Worm (Caenorhabditis elegans) whole organism, midembryonic: ENCODE results near the gene srab-4.

ENCODE experiments used
- T22C8.4 ChIP-seq: fragments of 200-800 bp; sonication (Bioruptor generic); IDR thresholded peaks from 2 replicates; pipeline ENCODE4 v1.3.6; 2022; ENCODE audit warnings: missing genetic modification characterization, missing compliant biosample characterization
- cog-1 ChIP-seq: sonication (generic microtip); optimal IDR thresholded peaks from 2 replicates; lab custom pipeline; 2016; ENCODE audit warnings: missing genetic modification characterization, missing compliant biosample characterization
- flt-1 ChIP-seq: fragments of 200-800 bp; sonication (Bioruptor generic); IDR thresholded peaks from 2 replicates; pipeline ENCODE4 v1.3.6; 2022; ENCODE audit warnings: missing genetic modification characterization, missing compliant biosample characterization
- klf-2 ChIP-seq: fragments of 200-800 bp; sonication (Bioruptor generic); conservative IDR thresholded peaks from 2 replicates; pipeline ENCODE4 v1.3.6; 2022; ENCODE audit warnings: missing genetic modification reagents, missing genetic modification characterization, missing compliant biosample characterization
- med-1 ChIP-seq: sonication (generic microtip); optimal IDR thresholded peaks from 2 replicates; lab custom pipeline; 2017; ENCODE audit warnings: missing genetic modification characterization, mild to moderate bottlenecking, missing compliant biosample characterization, antibody characterized with exemption, missing genetic modification reagents; ENCODE audit not compliant: insufficient read depth
- ref-1 ChIP-seq: fragments of 200-800 bp; sonication (Bioruptor generic); conservative IDR thresholded peaks from 2 replicates; pipeline ENCODE4 v1.3.6; 2022; ENCODE audit warnings: missing genetic modification reagents, missing genetic modification characterization, missing compliant biosample characterization
- tab-1 ChIP-seq: fragments of 200-800 bp; sonication (Bioruptor generic); IDR thresholded peaks from 2 replicates; pipeline ENCODE4 v1.3.6; 2022; ENCODE audit warnings: missing genetic modification characterization, missing compliant biosample characterization
- ztf-23 ChIP-seq: fragments of 200-800 bp; sonication (Bioruptor generic); IDR thresholded peaks from 2 replicates; pipeline ENCODE4 v1.3.6; 2022; ENCODE audit warnings: missing genetic modification reagents, missing genetic modification characterization, missing compliant biosample characterization
- ztf-29 ChIP-seq: fragments of 200-800 bp; sonication (Bioruptor generic); IDR thresholded peaks from 2 replicates; pipeline ENCODE4 v1.3.6; 2022; ENCODE audit warnings: missing genetic modification reagents, missing genetic modification characterization, missing compliant biosample characterization

srab-4 gene

ce11 chrV:7003850-7004249 lies at the start of gene srab-4:
TSS of gene srab-4 (plus strand) at chrV:7004150.
- no peak for TF ChIP-seq ref-1 (GFP tag; lab: Robert Waterston, UW)
- no peak for TF ChIP-seq ztf-29
- no peak for TF ChIP-seq ztf-23
- no peak for TF ChIP-seq med-1 (GFP tag; lab: Kevin White, UChicago)
- no peak for TF ChIP-seq T22C8.4 (GFP tag; lab: Robert Waterston, UW)
- TF ChIP-seq tab-1 (GFP tag; lab: Robert Waterston, UW), result no peak
- TF ChIP-seq flt-1 (GFP tag; lab: Robert Waterston, UW), result no peak
- no peak for TF ChIP-seq cog-1 (tag; lab: Kevin White, UChicago)

ce11 chrV:6956237-6956636 lies 47.7 kb upstream of the srab-4 start, which contains the start of gene mec-1:
TSS of gene mec-1 (plus strand) at chrV:6956537.
- TF ChIP-seq flt-1 (GFP tag; lab: Robert Waterston, UW) (no peak), cog-1 (tag; lab: Kevin White, UChicago) (no peak), klf-2 (GFP tag; lab: Robert Waterston, UW) (no peak), tab-1 (GFP tag; lab: Robert Waterston, UW) (no peak)

DNA sequence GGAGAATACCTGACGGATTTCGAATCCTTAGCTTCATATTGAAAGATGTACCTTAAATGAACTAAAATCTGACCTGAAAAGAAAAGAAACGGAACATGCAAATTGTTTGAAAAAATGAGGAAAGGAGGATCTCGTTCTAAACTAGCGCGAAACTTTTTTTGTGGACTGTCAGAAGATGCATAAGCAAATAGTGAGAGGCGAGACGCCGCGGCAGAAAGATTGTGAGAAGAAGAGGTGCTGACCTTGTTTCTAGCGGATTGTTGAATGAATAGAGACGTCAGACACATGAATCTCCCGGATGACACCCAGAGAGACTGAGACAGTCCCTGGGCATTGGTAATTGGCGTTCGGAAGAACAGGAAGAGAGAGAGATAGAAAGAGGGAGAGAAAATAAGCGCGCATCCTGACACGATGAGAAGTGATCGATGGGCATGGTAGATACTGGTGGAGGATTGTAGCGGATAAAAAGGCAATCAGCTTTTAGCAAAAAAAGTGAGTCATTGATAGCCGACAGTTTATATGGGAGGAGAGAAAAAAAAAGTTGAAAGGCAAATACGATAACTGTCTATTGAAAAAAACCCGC lies 33.9 kb upstream of the srab-4 start, which contains the start of gene ptr-15:
ptr-15 (minus strand) TSS at position 51 of the 583 bp plus-strand sequence.
- TF ChIP-seq ref-1 (GFP tag; lab: Robert Waterston, UW), result no peak
- no peak for TF ChIP-seq klf-2 (GFP tag; lab: Robert Waterston, UW)
- no peak for TF ChIP-seq ztf-29
- no peak for TF ChIP-seq flt-1 (GFP tag; lab: Robert Waterston, UW)
- TF ChIP-seq tab-1 (GFP tag; lab: Robert Waterston, UW), result no peak
- TF ChIP-seq T22C8.4 (GFP tag; lab: Robert Waterston, UW), result no peak
- no peak for TF ChIP-seq cog-1 (tag; lab: Kevin White, UChicago)
- TF ChIP-seq med-1 (GFP tag; lab: Kevin White, UChicago), result no peak
- no peak for TF ChIP-seq ztf-23

DNA sequence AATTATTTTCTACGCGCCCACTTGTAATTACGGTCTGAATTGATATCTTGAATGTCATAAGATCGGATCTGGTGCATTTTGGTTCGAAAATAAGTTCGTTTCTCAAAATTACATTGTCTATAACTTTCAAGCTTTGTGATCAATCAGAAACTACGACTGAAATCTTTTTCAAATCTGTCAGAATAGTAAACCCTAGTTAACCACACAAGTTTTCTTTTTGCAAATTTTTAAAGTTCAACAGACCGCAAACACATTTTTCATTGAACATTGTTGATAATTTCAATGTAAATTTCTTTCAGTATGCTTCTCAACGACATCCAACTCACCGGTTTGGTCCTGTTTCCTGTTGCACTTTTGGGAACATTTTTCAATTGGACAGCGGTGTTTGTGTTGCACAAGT lies 32.4 kb upstream of the srab-4 start, which contains the start of gene srx-59:
srx-59 (plus strand) TSS at position 301 of the 400 bp plus-strand sequence.
- no peak for TF ChIP-seq ztf-23
- no peak for TF ChIP-seq ref-1 (GFP tag; lab: Robert Waterston, UW)
- no peak for TF ChIP-seq med-1 (GFP tag; lab: Kevin White, UChicago)
- TF ChIP-seq klf-2 (GFP tag; lab: Robert Waterston, UW), result no peak
- no peak for TF ChIP-seq T22C8.4 (GFP tag; lab: Robert Waterston, UW)
- TF ChIP-seq tab-1 (GFP tag; lab: Robert Waterston, UW), result no peak
- no peak for TF ChIP-seq flt-1 (GFP tag; lab: Robert Waterston, UW)

DNA sequence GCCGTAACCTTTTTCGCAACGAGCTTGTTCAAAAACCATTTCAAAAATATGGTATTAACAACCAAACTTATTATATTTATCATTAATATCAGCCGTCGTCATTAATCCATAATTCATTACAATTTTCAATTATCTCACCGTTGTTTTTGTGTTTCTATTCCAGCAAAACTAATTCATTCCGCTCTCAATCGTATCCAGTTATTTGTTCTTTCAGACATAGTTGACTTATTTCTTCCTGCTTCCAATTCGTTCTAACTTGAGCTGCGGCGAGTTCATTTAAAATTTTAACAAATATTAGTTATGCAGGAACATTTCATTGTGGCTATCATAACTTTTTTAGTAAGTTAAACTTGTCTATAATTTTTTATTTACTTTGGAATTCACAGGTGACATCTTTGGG lies 27.9 kb upstream of the srab-4 start, which contains the start of gene srx-16:
srx-16 (plus strand) TSS at position 301 of the 400 bp plus-strand sequence.
- TF ChIP-seq tab-1 (GFP tag; lab: Robert Waterston, UW) (no peak), ztf-29 (no peak), flt-1 (GFP tag; lab: Robert Waterston, UW) (no peak), med-1 (GFP tag; lab: Kevin White, UChicago) (no peak), ztf-23 (no peak), ref-1 (GFP tag; lab: Robert Waterston, UW) (no peak), T22C8.4 (GFP tag; lab: Robert Waterston, UW) (no peak), klf-2 (GFP tag; lab: Robert Waterston, UW) (no peak), cog-1 (tag; lab: Kevin White, UChicago) (no peak)

DNA sequence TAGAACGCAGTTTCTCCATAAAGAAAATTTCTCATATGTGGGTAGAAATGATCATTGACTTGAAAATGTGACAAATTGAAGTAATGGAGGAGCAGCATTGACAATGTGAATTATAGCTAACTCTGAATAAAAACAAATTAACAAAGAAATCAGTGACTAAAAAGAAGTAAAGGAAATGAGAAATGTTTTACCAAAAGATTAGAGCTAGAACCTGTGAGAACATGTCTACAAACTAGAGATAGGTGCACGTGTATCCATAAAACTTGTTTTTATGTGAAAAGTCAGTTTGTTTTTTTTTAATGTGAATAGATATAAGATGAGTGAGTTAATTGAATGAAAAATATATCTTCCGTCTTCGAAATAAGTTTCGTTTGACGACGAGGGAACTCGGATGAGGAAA lies 24.9 kb upstream of the srab-4 start, which contains the start of gene sre-12:
sre-12 (minus strand) TSS at position 101 of the 400 bp plus-strand sequence.
- no peak for TF ChIP-seq tab-1 (GFP tag; lab: Robert Waterston, UW)
- TF ChIP-seq flt-1 (GFP tag; lab: Robert Waterston, UW), result no peak
- no peak for TF ChIP-seq med-1 (GFP tag; lab: Kevin White, UChicago)
- no peak for TF ChIP-seq ref-1 (GFP tag; lab: Robert Waterston, UW)
- TF ChIP-seq ztf-29, result no peak

ce11 chrV:6982813-6983212 lies 21.1 kb upstream of the srab-4 start, which contains the start of gene nhr-161:
TSS of gene nhr-161 (minus strand) at chrV:6982913.
- TF ChIP-seq flt-1 (GFP tag; lab: Robert Waterston, UW) (no peak), ztf-29 (no peak), T22C8.4 (GFP tag; lab: Robert Waterston, UW) (no peak), ztf-23 (no peak), cog-1 (tag; lab: Kevin White, UChicago) (no peak), med-1 (GFP tag; lab: Kevin White, UChicago) (no peak), tab-1 (GFP tag; lab: Robert Waterston, UW) (no peak), klf-2 (GFP tag; lab: Robert Waterston, UW) (no peak), ref-1 (GFP tag; lab: Robert Waterston, UW) (no peak)

DNA sequence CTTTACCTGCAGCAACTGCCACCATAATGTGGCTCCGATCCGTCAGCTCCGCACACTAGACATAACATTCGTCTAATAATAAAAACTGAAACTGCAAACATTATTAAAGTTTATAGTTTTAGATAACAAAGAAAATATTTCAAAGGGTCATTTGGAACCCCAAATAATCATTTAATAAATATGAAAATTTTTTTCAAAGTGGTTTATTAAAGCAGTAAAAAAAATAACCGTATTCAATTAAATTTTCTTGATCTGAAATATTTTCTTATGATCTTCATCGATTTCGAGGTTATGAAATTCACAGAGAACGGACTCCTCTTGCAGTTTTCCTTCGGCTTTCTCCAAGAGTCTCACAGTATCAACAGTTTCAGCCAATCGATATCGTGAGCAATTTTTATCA lies 18.0 kb upstream of the srab-4 start, which contains the start of gene nhr-163:
nhr-163 (minus strand) TSS at position 101 of the 400 bp plus-strand sequence.
- TF ChIP-seq med-1 (GFP tag; lab: Kevin White, UChicago) (no peak), klf-2 (GFP tag; lab: Robert Waterston, UW) (no peak), tab-1 (GFP tag; lab: Robert Waterston, UW) (no peak), ztf-23 (no peak)

ce11 chrV:6987673-6988072 lies 16.3 kb upstream of the srab-4 start, which contains the start of gene nhr-139:
TSS of gene nhr-139 (minus strand) at chrV:6987773.
- TF ChIP-seq tab-1 (GFP tag; lab: Robert Waterston, UW), result no peak
- TF ChIP-seq klf-2 (GFP tag; lab: Robert Waterston, UW), result no peak
- no peak for TF ChIP-seq cog-1 (tag; lab: Kevin White, UChicago)
- TF ChIP-seq ref-1 (GFP tag; lab: Robert Waterston, UW), result no peak
- TF ChIP-seq T22C8.4 (GFP tag; lab: Robert Waterston, UW), result no peak
- TF ChIP-seq ztf-29, result no peak
- TF ChIP-seq flt-1 (GFP tag; lab: Robert Waterston, UW), result no peak
- TF ChIP-seq ztf-23, result no peak
- TF ChIP-seq med-1 (GFP tag; lab: Kevin White, UChicago), result no peak
